Fruit fly (Drosophila melanogaster): ENCODE results near the gene del.
A peak's percentile ranks its signal among the peaks of the same experiment; 100 is the strongest.

del gene

dm6 chr2L:21162875-21163274 is 14.5 kb upstream of the del start, which contains the start of gene Nbr (continued):
- no peak for TF ChIP-seq CG11560 (tag; IDR thresholded peaks at IDR 0.05)
- TF ChIP-seq Mes4 (GFP tag; optimal IDR thresholded peaks at IDR 0.05), result no peak
- no peak for TF ChIP-seq CG11723 (GFP tag; optimal IDR thresholded peaks at IDR 0.05)
- TF ChIP-seq CG10274 (GFP tag; optimal IDR thresholded peaks at IDR 0.05), result no peak
- no peak for TF ChIP-seq Bdp1 (GFP tag; optimal IDR thresholded peaks at IDR 0.05)
- TF ChIP-seq CG2199 (GFP tag; IDR thresholded peaks at IDR 0.05), result no peak
- no peak for TF ChIP-seq peb (GFP tag; IDR thresholded peaks at IDR 0.05)
- no peak for TF ChIP-seq gro (GFP tag; optimal IDR thresholded peaks at IDR 0.05)
- TF ChIP-seq CTCF (GFP tag; optimal IDR thresholded peaks at IDR 0.05), result no peak
- TF ChIP-seq Six4 (GFP tag; optimal IDR thresholded peaks at IDR 0.05), result no peak
- no peak for TF ChIP-seq dimm (GFP tag; IDR thresholded peaks at IDR 0.05)
- TF ChIP-seq Kr (GFP tag; optimal IDR thresholded peaks at IDR 0.05), result no peak
- TF ChIP-seq CG14667 (GFP tag; IDR thresholded peaks at IDR 0.05), result no peak
- TF ChIP-seq twi (tag; optimal IDR thresholded peaks at IDR 0.05), result no peak
- TF ChIP-seq klu (GFP tag; IDR thresholded peaks at IDR 0.05), result no peak
- peak; percentile 57 for TF ChIP-seq hbn (GFP tag; IDR thresholded peaks at IDR 0.05; ENCODE audit: partially characterized antibody)
- TF ChIP-seq Camta (GFP tag; optimal IDR thresholded peaks at IDR 0.05), result no peak
- no peak for TF ChIP-seq kay (GFP tag; optimal IDR thresholded peaks at IDR 0.05)
- no peak for TF ChIP-seq CG1603 (tag; optimal IDR thresholded peaks at IDR 0.05)
- no peak for TF ChIP-seq Hey (tag; optimal IDR thresholded peaks at IDR 0.05)
- TF ChIP-seq CG11398 (GFP tag; optimal IDR thresholded peaks at IDR 0.05), result no peak
- no peak for TF ChIP-seq Ssrp (tag; optimal IDR thresholded peaks at IDR 0.05)
- TF ChIP-seq CG11695 (GFP tag; IDR thresholded peaks at IDR 0.05), result no peak
- no peak for TF ChIP-seq CG14441 (GFP tag; IDR thresholded peaks at IDR 0.05)
- no peak; the same call in 2 of the 3 replicates for TF ChIP-seq row (GFP tag; IDR thresholded peaks at IDR 0.05)
- no peak for TF ChIP-seq CG6765 (GFP tag; optimal IDR thresholded peaks at IDR 0.05)
- TF ChIP-seq HLH3B (GFP tag; IDR thresholded peaks at IDR 0.05), result 0 out of 2 replicates have a peak, but pooled peaks have one; percentile 4
- no peak for TF ChIP-seq crp (GFP tag; optimal IDR thresholded peaks at IDR 0.05)
- TF ChIP-seq dati (GFP tag; IDR thresholded peaks at IDR 0.05), result no peak
- TF ChIP-seq tgo (GFP tag; IDR thresholded peaks at IDR 0.05), result no peak
- TF ChIP-seq z (GFP tag; IDR thresholded peaks at IDR 0.05), result no peak
- no peak for TF ChIP-seq CG15011 (GFP tag; optimal IDR thresholded peaks at IDR 0.05)
- no peak for TF ChIP-seq CG12744 (GFP tag; optimal IDR thresholded peaks at IDR 0.05)
- TF ChIP-seq dm (GFP tag; optimal IDR thresholded peaks at IDR 0.05), result no peak
- no peak for TF ChIP-seq Taf1 (GFP tag; IDR thresholded peaks at IDR 0.05)
- TF ChIP-seq ash1 (GFP tag; optimal IDR thresholded peaks at IDR 0.05), result no peak
- no peak for TF ChIP-seq D19A (tag; optimal IDR thresholded peaks at IDR 0.05)
- TF ChIP-seq ara (GFP tag; IDR thresholded peaks at IDR 0.05), result no peak
- peak; percentile 72 for TF ChIP-seq Dref (GFP tag; IDR thresholded peaks at IDR 0.05)
- no peak for TF ChIP-seq sd (tag; optimal IDR thresholded peaks at IDR 0.05)
- peak; percentile 54 for TF ChIP-seq sna (GFP tag; IDR thresholded peaks at IDR 0.05; ENCODE audit: partially characterized antibody)
- TF ChIP-seq CG14710 (tag; optimal IDR thresholded peaks at IDR 0.05), result no peak
- no peak for TF ChIP-seq CG18262 (tag; optimal IDR thresholded peaks at IDR 0.05)
- peak; percentile 51; the same call in 2 of the 4 replicates for TF ChIP-seq Gug (GFP tag; IDR thresholded peaks at IDR 0.05)
- no peak for TF ChIP-seq Lhr (GFP tag; optimal IDR thresholded peaks at IDR 0.05)
- no peak for TF ChIP-seq HLH54F (GFP tag; optimal IDR thresholded peaks at IDR 0.05)
- TF ChIP-seq CG2129 (GFP tag; IDR thresholded peaks at IDR 0.05; ENCODE audit: partially characterized antibody), result no peak
- no peak for TF ChIP-seq CG1792 (GFP tag; optimal IDR thresholded peaks at IDR 0.05)
- 0 out of 2 replicates have a peak, but pooled peaks have one; percentile 38 for TF ChIP-seq E2f2 (GFP tag; IDR thresholded peaks at IDR 0.05)
- TF ChIP-seq CG17186 (GFP tag; optimal IDR thresholded peaks at IDR 0.05), result no peak
- TF ChIP-seq CG13123 (GFP tag; optimal IDR thresholded peaks at IDR 0.05), result no peak
- TF ChIP-seq sob (GFP tag; IDR thresholded peaks at IDR 0.05), result peak; percentile 11; the same call in 1 of the 2 replicates
- TF ChIP-seq Trl (optimal IDR thresholded peaks at IDR 0.05), result no peak
- no peak for TF ChIP-seq Trl (GFP tag; optimal IDR thresholded peaks at IDR 0.05)
